Worm (Caenorhabditis elegans) whole organism, L4 larva: ENCODE results near the gene acr-16.
"Not testable (repeated sequence)": the region's sequence is repeated elsewhere in the genome, so short reads cannot be mapped to it uniquely, and the experiment has no call there.

ENCODE experiments used
- F26F4.8 ChIP-seq: fragments of 200-800 bp; sonication (Bioruptor generic); conservative IDR thresholded peaks from 2 replicates; pipeline ENCODE4 v1.3.6; 2022; ENCODE audit warnings: missing genetic modification characterization, missing compliant biosample characterization
- F37D6.2 ChIP-seq: sonication (generic microtip); optimal IDR thresholded peaks from 2 replicates; lab custom pipeline; 2016; ENCODE audit warnings: mild to moderate bottlenecking, missing genetic modification characterization, missing compliant biosample characterization
- F44E2.7 ChIP-seq: fragments of 200-800 bp; sonication (Bioruptor generic); IDR thresholded peaks from 2 replicates; pipeline ENCODE4 v2.1.2; 2022; ENCODE audit warnings: missing genetic modification characterization, missing compliant biosample characterization
- T20F7.1 ChIP-seq: fragments of 200-800 bp; sonication (Bioruptor generic); optimal IDR thresholded peaks from 2 replicates; lab custom pipeline; 2018; ENCODE audit warnings: mild to moderate bottlenecking, missing genetic modification characterization, missing compliant biosample characterization
- T26A8.4 ChIP-seq: fragments of 200-800 bp; sonication (Bioruptor generic); IDR thresholded peaks from 2 replicates; pipeline ENCODE4 v1.3.6; 2022; ENCODE audit warnings: missing genetic modification characterization, missing compliant biosample characterization
- ZK337.2 ChIP-seq: fragments of 200-800 bp; sonication (Bioruptor generic); IDR thresholded peaks from 2 replicates; pipeline ENCODE4 v1.3.6; 2022; ENCODE audit warnings: missing genetic modification reagents, missing genetic modification characterization, missing compliant biosample characterization
- ceh-32 ChIP-seq: sonication (generic microtip); optimal IDR thresholded peaks from 2 replicates; lab custom pipeline; 2016; ENCODE audit warnings: mild to moderate bottlenecking, missing genetic modification characterization, missing compliant biosample characterization; ENCODE audit not compliant: poor library complexity
- ceh-82 ChIP-seq: sonication (generic microtip); optimal IDR thresholded peaks from 2 replicates; lab custom pipeline; 2017; ENCODE audit warnings: missing biosample characterization, missing genetic modification characterization
- daf-12 ChIP-seq: fragments of 150-350 bp; optimal IDR thresholded peaks from 2 replicates; lab custom pipeline; 2014; ENCODE audit warnings: missing biosample characterization, missing genetic modification reagents, missing genetic modification characterization
- daf-16 ChIP-seq, 3 experiments: sonication (generic microtip); optimal IDR thresholded peaks; 2 replicates each; lab custom pipeline; 2016 to 2017; ENCODE audit warnings: missing genetic modification characterization in 3 of 3, missing genetic modification reagents in 3 of 3, mild to moderate bottlenecking in 2 of 3, missing compliant biosample characterization in 2 of 3, missing biosample characterization in 1 of 3, moderate library complexity in 1 of 3
- daf-19 ChIP-seq: fragments of 200-800 bp; sonication (Bioruptor generic); conservative IDR thresholded peaks from 2 replicates; pipeline ENCODE4 v1.3.6; 2022; ENCODE audit warnings: missing genetic modification characterization, missing compliant biosample characterization
- daf-8 ChIP-seq: fragments of 200-800 bp; sonication (Bioruptor generic); IDR thresholded peaks from 2 replicates; pipeline ENCODE4 v1.3.6; 2022; ENCODE audit warnings: missing genetic modification characterization, missing compliant biosample characterization
- dmd-6 ChIP-seq: fragments of 200-800 bp; sonication (Bioruptor generic); IDR thresholded peaks from 2 replicates; pipeline ENCODE4 v1.3.6; 2022; ENCODE audit warnings: missing genetic modification reagents, missing genetic modification characterization, missing compliant biosample characterization
- dve-1 ChIP-seq: sonication (generic microtip); optimal IDR thresholded peaks from 2 replicates; lab custom pipeline; 2017; ENCODE audit warnings: antibody characterized with exemption, mild to moderate bottlenecking, missing genetic modification characterization, missing compliant biosample characterization; ENCODE audit not compliant: insufficient read depth
- fkh-10 ChIP-seq: fragments of 150-350 bp; optimal IDR thresholded peaks from 2 replicates; lab custom pipeline; 2014; ENCODE audit warnings: missing biosample characterization, missing genetic modification reagents, missing genetic modification characterization
- lin-15B ChIP-seq: fragments of 150-350 bp; sonication (generic microtip); optimal IDR thresholded peaks from 3 replicates; lab custom pipeline; 2014; ENCODE audit warnings: missing biosample characterization, missing genetic modification characterization
- lin-29 ChIP-seq: fragments of 200-800 bp; sonication (Bioruptor generic); IDR thresholded peaks from 2 replicates; pipeline ENCODE4 v1.3.6; 2022; ENCODE audit warnings: missing genetic modification reagents, missing genetic modification characterization, missing compliant biosample characterization
- lir-3 ChIP-seq: sonication (generic microtip); optimal IDR thresholded peaks from 2 replicates; lab custom pipeline; 2016; ENCODE audit warnings: mild to moderate bottlenecking, missing genetic modification characterization, missing compliant biosample characterization
- madf-9 ChIP-seq: fragments of 200-800 bp; sonication (Bioruptor generic); conservative IDR thresholded peaks from 2 replicates; pipeline ENCODE4 v1.3.6; 2022; ENCODE audit warnings: missing genetic modification reagents, missing genetic modification characterization, missing compliant biosample characterization
- mep-1 ChIP-seq: fragments of 150-350 bp; sonication (generic microtip); optimal IDR thresholded peaks from 3 replicates; lab custom pipeline; 2014; ENCODE audit warnings: missing biosample characterization, missing genetic modification characterization
- mes-2 ChIP-seq: sonication (generic microtip); optimal IDR thresholded peaks from 2 replicates; lab custom pipeline; 2016; ENCODE audit warnings: missing genotype, mild to moderate bottlenecking, missing genetic modification characterization, missing compliant biosample characterization; ENCODE audit not compliant: poor library complexity, severe bottlenecking
- mxl-3 ChIP-seq: fragments of 200-800 bp; sonication (Bioruptor generic); optimal IDR thresholded peaks from 2 replicates; lab custom pipeline; 2018; ENCODE audit warnings: mild to moderate bottlenecking, missing genetic modification characterization, missing compliant biosample characterization
- nhr-28 ChIP-seq: fragments of 150-350 bp; optimal IDR thresholded peaks from 2 replicates; lab custom pipeline; 2014; ENCODE audit warnings: missing biosample characterization, missing genetic modification characterization
- nhr-41 ChIP-seq: fragments of 200-800 bp; sonication (Bioruptor generic); IDR thresholded peaks from 2 replicates; pipeline ENCODE4 v1.3.6; 2022; ENCODE audit warnings: missing genetic modification reagents, missing genetic modification characterization, missing compliant biosample characterization
- nhr-48 ChIP-seq: sonication (generic microtip); optimal IDR thresholded peaks from 2 replicates; lab custom pipeline; 2016; ENCODE audit warnings: mild to moderate bottlenecking, missing genetic modification characterization, missing compliant biosample characterization
- nhr-77 ChIP-seq: fragments of 150-350 bp; optimal IDR thresholded peaks from 2 replicates; lab custom pipeline; 2014; ENCODE audit warnings: missing biosample characterization, missing genetic modification characterization
- pqm-1 ChIP-seq: sonication (generic microtip); optimal IDR thresholded peaks from 2 replicates; lab custom pipeline; 2017; ENCODE audit warnings: missing biosample characterization, missing genetic modification characterization
- rbr-2 ChIP-seq: sonication (generic microtip); optimal IDR thresholded peaks from 2 replicates; lab custom pipeline; 2016; ENCODE audit warnings: missing genotype, missing genetic modification characterization, missing compliant biosample characterization
- spr-3 ChIP-seq: fragments of 200-800 bp; sonication (Bioruptor generic); optimal IDR thresholded peaks from 2 replicates; lab custom pipeline; 2018; ENCODE audit warnings: mild to moderate bottlenecking, missing genetic modification characterization, missing compliant biosample characterization
- vab-7 ChIP-seq: fragments of 200-800 bp; sonication (Bioruptor generic); IDR thresholded peaks from 2 replicates; pipeline ENCODE4 v1.3.6; 2022; ENCODE audit warnings: missing genetic modification reagents, missing genetic modification characterization, missing compliant biosample characterization
- zag-1 ChIP-seq: fragments of 150-350 bp; optimal IDR thresholded peaks from 2 replicates; lab custom pipeline; 2014; ENCODE audit warnings: missing biosample characterization, missing genetic modification characterization
- zfp-3 ChIP-seq: fragments of 200-800 bp; sonication (Bioruptor generic); conservative IDR thresholded peaks from 2 replicates; pipeline ENCODE4 v1.3.6; 2022; ENCODE audit warnings: missing genetic modification reagents, missing genetic modification characterization, missing compliant biosample characterization
- ztf-11 ChIP-seq: fragments of 150-350 bp; optimal IDR thresholded peaks from 2 replicates; lab custom pipeline; 2014; ENCODE audit warnings: missing biosample characterization, missing genetic modification characterization
- ztf-7 ChIP-seq: fragments of 150-350 bp; optimal IDR thresholded peaks from 2 replicates; lab custom pipeline; 2014; ENCODE audit warnings: missing biosample characterization, missing genetic modification characterization

The acr-16 gene

DNA sequence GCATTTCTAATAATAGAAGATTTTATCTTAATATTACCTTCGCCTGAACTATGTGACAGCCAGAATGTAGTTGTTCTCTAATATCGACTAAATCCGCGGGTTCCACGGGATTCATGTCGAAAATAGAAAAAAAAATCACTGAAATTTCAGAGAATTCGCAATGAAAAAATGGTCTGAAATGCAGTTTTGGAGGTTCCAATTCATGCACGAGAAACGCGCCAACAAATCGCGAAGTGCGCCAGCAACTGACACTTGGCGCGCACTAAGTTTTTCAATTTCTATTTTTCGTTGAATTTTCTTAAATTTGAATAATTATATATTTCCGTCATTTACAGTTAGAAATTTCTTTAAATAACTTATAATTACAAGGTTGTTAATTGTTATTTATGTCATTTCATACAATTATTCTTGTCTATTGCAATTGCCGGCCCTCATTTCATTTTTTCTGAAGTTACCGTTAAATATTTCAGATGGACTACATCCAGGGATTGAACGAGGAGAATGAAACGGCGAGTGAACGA is 8.9 kb downstream of the acr-16 start, which contains the start of the genes F25G6.9 and symk-1 (continued):
- TF ChIP-seq vab-7 (no peak), daf-19 (GFP tag; lab: Robert Waterston, UW) (no peak), pqm-1 (tag; lab: Kevin White, UChicago) (no peak), F26F4.8 (GFP tag; lab: Robert Waterston, UW) (no peak), nhr-77 (tag; lab: Kevin White, UChicago) (no peak)

DNA sequence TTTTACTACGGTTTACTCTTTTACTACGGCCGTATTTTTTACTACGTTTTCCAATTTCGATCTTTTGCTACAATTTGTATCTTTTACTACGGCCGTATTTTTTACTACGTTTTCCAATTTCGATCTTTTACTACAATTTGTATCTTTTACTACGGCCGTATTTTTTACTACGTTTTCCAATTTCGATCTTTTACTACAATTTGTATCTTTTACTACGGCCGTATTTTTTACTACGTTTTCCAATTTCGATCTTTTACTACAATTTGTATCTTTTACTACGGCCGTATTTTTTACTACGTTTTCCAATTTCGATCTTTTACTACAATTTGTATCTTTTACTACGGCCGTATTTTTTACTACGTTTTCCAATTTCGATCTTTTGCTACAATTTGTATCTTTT is 13.7 kb downstream of the acr-16 start, which contains the start of gene F25G6.1:
TSS of gene F25G6.1 (plus strand) at position 301 of the 400 bp plus-strand sequence.
- not testable (repeated sequence) for TF ChIP-seq nhr-41; zfp-3 (GFP tag; lab: Robert Waterston, UW); ZK337.2 (GFP tag; lab: Robert Waterston, UW)

DNA sequence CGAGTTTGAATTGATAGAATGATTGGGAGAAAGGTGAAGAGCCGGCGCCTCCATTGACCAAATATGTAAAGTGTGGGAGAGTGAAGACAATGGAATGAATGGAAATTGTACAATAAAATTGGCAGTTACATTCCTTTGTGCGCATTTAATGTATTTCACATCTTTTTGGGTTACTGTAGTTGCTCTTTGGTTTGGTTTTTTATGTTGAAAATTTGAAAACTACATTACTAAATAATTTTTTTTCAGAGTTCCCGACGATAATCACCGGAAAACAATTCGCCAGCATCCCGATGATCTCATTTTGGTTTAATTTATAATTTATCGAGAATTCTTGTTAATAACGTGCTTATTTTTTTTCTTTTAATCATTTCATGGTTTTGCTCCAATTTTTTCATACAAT is 19.9 kb downstream of the acr-16 start, which contains the start of gene C10B5.1:
TSS of gene C10B5.1 (plus strand) at position 301 of the 400 bp plus-strand sequence.
- TF ChIP-seq madf-9 (GFP tag; lab: Robert Waterston, UW) (no peak), ceh-32 (no peak), T26A8.4 (no peak), lin-15B (tag; lab: Kevin White, UChicago) (no peak), lin-29 (GFP tag; lab: Robert Waterston, UW) (no peak), ztf-11 (tag; lab: Kevin White, UChicago) (no peak), spr-3 (GFP tag; lab: Kevin White, UChicago) (no peak), vab-7 (no peak), daf-19 (GFP tag; lab: Robert Waterston, UW) (no peak), daf-12 (tag; lab: Kevin White, UChicago) (no peak), zfp-3 (GFP tag; lab: Robert Waterston, UW) (no peak), F44E2.7 (GFP tag; lab: Robert Waterston, UW) (no peak), ztf-7 (no peak), T20F7.1 (GFP tag; lab: Kevin White, UChicago) (no peak)

DNA sequence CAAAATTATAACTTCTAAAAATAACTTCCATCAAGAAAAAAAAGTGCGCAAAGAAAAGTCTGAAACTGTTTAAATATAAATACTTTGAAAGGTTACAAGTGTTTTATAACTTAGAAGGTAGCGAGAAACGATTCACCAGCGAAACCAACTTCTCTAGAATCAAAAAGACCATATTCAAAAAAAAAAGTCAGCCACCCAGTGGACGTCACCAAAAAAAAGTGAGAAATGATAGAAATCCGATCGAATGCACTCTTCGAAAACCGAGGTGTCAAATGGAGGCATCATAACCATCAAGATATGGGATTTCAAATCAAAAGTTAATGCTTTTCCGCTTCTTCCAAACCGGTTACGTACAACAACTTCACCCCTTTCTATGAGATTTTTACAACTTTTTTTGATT is 25.5 kb downstream of the acr-16 start:
- TF ChIP-seq zag-1 (tag; lab: Kevin White, UChicago) (no peak), lir-3 (tag; lab: Kevin White, UChicago) (no peak), F44E2.7 (GFP tag; lab: Robert Waterston, UW) (no peak), rbr-2 (tag; lab: Kevin White, UChicago) (no peak), daf-8 (no peak), dmd-6 (GFP tag; lab: Robert Waterston, UW) (no peak), F26F4.8 (GFP tag; lab: Robert Waterston, UW) (no peak)

- no peak for TF ChIP-seq daf-16 (GFP tag; optimal IDR thresholded peaks at IDR 0.05; lab: Kevin White, UChicago)
- peak; percentile 90 for TF ChIP-seq daf-16 (tag; optimal IDR thresholded peaks at IDR 0.05; lab: Kevin White, UChicago)
- peak; percentile 58 for TF ChIP-seq dmd-6 (GFP tag; lab: Robert Waterston, UW)
- no peak for TF ChIP-seq mxl-3 (GFP tag; lab: Kevin White, UChicago)
- TF ChIP-seq mes-2 (tag; lab: Kevin White, UChicago): no peak
- no peak for TF ChIP-seq ceh-82 (tag; lab: Kevin White, UChicago)
- TF ChIP-seq dve-1 (tag; lab: Kevin White, UChicago): peak; percentile 71
- no peak for TF ChIP-seq mep-1 (tag; lab: Kevin White, UChicago)
- peak; percentile 24 for TF ChIP-seq T20F7.1 (GFP tag; lab: Kevin White, UChicago)
- peak; percentile 36 for TF ChIP-seq nhr-48 (tag; lab: Kevin White, UChicago)
- no peak for TF ChIP-seq F37D6.2 (tag; lab: Kevin White, UChicago)
- peak; percentile 26 for TF ChIP-seq pqm-1 (tag; lab: Kevin White, UChicago)
- TF ChIP-seq fkh-10 (GFP tag; lab: Kevin White, UChicago): no peak
- peak; percentile 46 for TF ChIP-seq nhr-28 (tag; lab: Kevin White, UChicago)
Measured at ce11 chrV:8586920-8587319, 25.9 kb downstream of the acr-16 start.
